Worm (Caenorhabditis elegans): ENCODE measurements around the gene srt-23.

DNA sequence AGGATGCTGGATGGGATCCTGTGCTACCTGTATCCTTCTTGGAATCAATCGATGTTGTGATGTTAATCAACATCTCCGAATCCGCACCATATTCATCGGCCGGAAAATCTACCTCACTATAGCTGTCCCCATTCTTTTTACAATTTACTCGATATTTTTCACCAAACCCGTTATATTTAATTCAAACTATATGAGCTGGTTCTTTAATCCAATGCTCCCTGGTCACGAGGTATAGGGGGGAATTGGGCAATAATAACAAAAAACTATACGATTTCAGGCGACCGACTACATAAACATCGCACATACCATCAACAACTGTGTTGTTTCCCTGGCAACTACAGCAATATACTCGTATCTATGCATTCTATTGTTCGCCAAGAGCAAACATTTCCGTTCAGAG, 1.0 kb downstream of the srt-23 start:
- TF ChIP-seq pha-4 (tag; optimal IDR thresholded peaks at IDR 0.05) (no peak), R02D3.7 (tag; optimal IDR thresholded peaks at IDR 0.05) (no peak), skn-1 (tag; optimal IDR thresholded peaks at IDR 0.05) (no peak), mdl-1 (tag; optimal IDR thresholded peaks at IDR 0.05) (no peak), daf-12 (tag; optimal IDR thresholded peaks at IDR 0.05) (no peak), fkh-10 (GFP tag; optimal IDR thresholded peaks at IDR 0.05) (no peak)
